Worm (Caenorhabditis elegans) whole organism, L4/young adult: ENCODE measurements around the gene srh-122.
"Not testable (repeated sequence)": the region's sequence is repeated elsewhere in the genome, so short reads cannot be mapped to it uniquely, and the experiment has no call there.

Source experiments
- W03F9.2 ChIP-seq: fragments of 150-350 bp; optimal IDR thresholded peaks from 2 replicates; lab custom pipeline; 2014; ENCODE audit warnings: missing biosample characterization, missing genetic modification characterization
- dao-5 ChIP-seq: sonication (generic microtip); optimal IDR thresholded peaks from 2 replicates; lab custom pipeline; 2016; ENCODE audit warnings: missing genotype, missing genetic modification characterization, moderate library complexity, missing compliant biosample characterization
- him-1 ChIP-seq: sonication (generic microtip); optimal IDR thresholded peaks from 2 replicates; lab custom pipeline; 2016; ENCODE audit warnings: missing genotype, missing genetic modification reagents, missing genetic modification characterization, missing compliant biosample characterization

The srh-122 gene

ce11 chrV:15398728-15399127 lies 20.9 kb upstream of the srh-122 start, which contains the start of gene fbxa-199:
Gene fbxa-199, minus strand, starts transcription at chrV:15398828.
- TF ChIP-seq W03F9.2, result no peak

ce11 chrV:15397139-15397538 lies 19.3 kb upstream of the srh-122 start:
- no peak for TF ChIP-seq dao-5 (tag; lab: Kevin White, UChicago)
- no peak for TF ChIP-seq W03F9.2
- no peak for TF ChIP-seq him-1 (tag; lab: Kevin White, UChicago)

ce11 chrV:15395347-15395746 lies 17.5 kb upstream of the srh-122 start, which contains the start of gene cyb-3:
Gene cyb-3, plus strand, starts transcription at chrV:15395696.
- no peak for TF ChIP-seq dao-5 (tag; lab: Kevin White, UChicago)
- no peak for TF ChIP-seq W03F9.2
- TF ChIP-seq him-1 (tag; lab: Kevin White, UChicago), result no peak

- TF ChIP-seq him-1 (tag; lab: Kevin White, UChicago), result no peak
- TF ChIP-seq dao-5 (tag; lab: Kevin White, UChicago), result no peak
- TF ChIP-seq W03F9.2, result no peak
Measured at ce11 chrV:15394906-15395305, 17.1 kb upstream of the srh-122 start, which contains the start of gene T06E6.1. Gene T06E6.1, minus strand, starts transcription at chrV:15394961.

ce11 chrV:15392064-15392463 lies 14.3 kb upstream of the srh-122 start:
- TF ChIP-seq W03F9.2 (no peak), dao-5 (tag; lab: Kevin White, UChicago) (no peak), him-1 (tag; lab: Kevin White, UChicago) (no peak)

ce11 chrV:15388820-15389384 lies 11.1 kb upstream of the srh-122 start, which contains the start of gene srh-170:
Gene srh-170, minus strand, starts transcription at chrV:15388870.
- TF ChIP-seq him-1 (tag; lab: Kevin White, UChicago) (no peak), W03F9.2 (no peak), dao-5 (tag; lab: Kevin White, UChicago) (no peak)

- TF ChIP-seq W03F9.2, result no peak
- no peak for TF ChIP-seq dao-5 (tag; lab: Kevin White, UChicago)
- no peak for TF ChIP-seq him-1 (tag; lab: Kevin White, UChicago)
Measured at ce11 chrV:15384733-15385132, 6.9 kb upstream of the srh-122 start, which contains the start of gene str-102. Gene str-102, plus strand, starts transcription at chrV:15385033.

ce11 chrV:15383739-15384138 lies 5.9 kb upstream of the srh-122 start, which contains the start of gene str-88:
Gene str-88, minus strand, starts transcription at chrV:15383839.
- TF ChIP-seq W03F9.2, result no peak
- TF ChIP-seq dao-5 (tag; lab: Kevin White, UChicago), result no peak
- no peak for TF ChIP-seq him-1 (tag; lab: Kevin White, UChicago)

ce11 chrV:15380857-15381256 lies 3.1 kb upstream of the srh-122 start, which contains the start of gene dhs-23:
Gene dhs-23, plus strand, starts transcription at chrV:15381219.
- no peak for TF ChIP-seq him-1 (tag; lab: Kevin White, UChicago)

ce11 chrV:15379817-15380216 lies 2.0 kb upstream of the srh-122 start, which contains the start of gene srh-251:
Gene srh-251, minus strand, starts transcription at chrV:15379917.
- TF ChIP-seq W03F9.2 (no peak), dao-5 (tag; lab: Kevin White, UChicago) (no peak), him-1 (tag; lab: Kevin White, UChicago) (no peak)

- TF ChIP-seq dao-5 (tag; lab: Kevin White, UChicago) (no peak), him-1 (tag; lab: Kevin White, UChicago) (no peak), W03F9.2 (no peak)
Measured at ce11 chrV:15376223-15376622, 1.6 kb downstream of the srh-122 start, which contains the start of gene srh-52. Gene srh-52, minus strand, starts transcription at chrV:15376323.

- TF ChIP-seq W03F9.2 (no peak), dao-5 (tag; lab: Kevin White, UChicago) (no peak), him-1 (tag; lab: Kevin White, UChicago) (no peak)
Measured at ce11 chrV:15369707-15370106, 8.1 kb downstream of the srh-122 start, which contains the start of gene nhr-269. Gene nhr-269, minus strand, starts transcription at chrV:15369807.

- TF ChIP-seq W03F9.2 (no peak), dao-5 (tag; lab: Kevin White, UChicago) (no peak), him-1 (tag; lab: Kevin White, UChicago) (no peak)
Measured at ce11 chrV:15367770-15368169, 10.0 kb downstream of the srh-122 start.

ce11 chrV:15361412-15361811 lies 16.4 kb downstream of the srh-122 start, which contains the start of gene ech-1.1:
Gene ech-1.1, minus strand, starts transcription at chrV:15361512.
- not testable (repeated sequence) for TF ChIP-seq dao-5 (tag; lab: Kevin White, UChicago); W03F9.2; him-1 (tag; lab: Kevin White, UChicago)

- TF ChIP-seq dao-5 (tag; lab: Kevin White, UChicago), result no peak
- no peak for TF ChIP-seq W03F9.2
- TF ChIP-seq him-1 (tag; lab: Kevin White, UChicago), result no peak
Measured at ce11 chrV:15354648-15355047, 23.2 kb downstream of the srh-122 start, which contains the start of gene C29F3.7. Gene C29F3.7, plus strand, starts transcription at chrV:15354901.
